Worm (Caenorhabditis elegans): ENCODE measurements around the gene cyn-9.

The cyn-9 gene

ce11 chrIII:3699275-3699674 lies at the start of gene cyn-9:
TSS of gene cyn-9 (minus strand) at chrIII:3699640.
- TF ChIP-seq him-1 (tag; optimal IDR thresholded peaks at IDR 0.05): no peak
- no peak for TF ChIP-seq W03F9.2 (tag; optimal IDR thresholded peaks at IDR 0.05)
- TF ChIP-seq dao-5 (tag; optimal IDR thresholded peaks at IDR 0.05): no peak

- TF ChIP-seq W03F9.2 (tag; optimal IDR thresholded peaks at IDR 0.05): no peak
- no peak for TF ChIP-seq dao-5 (tag; optimal IDR thresholded peaks at IDR 0.05)
- no peak for TF ChIP-seq him-1 (tag; optimal IDR thresholded peaks at IDR 0.05)
Observed at ce11 chrIII:3745138-3745537, 45.7 kb upstream of the cyn-9 start, which contains the start of gene lin-48. TSS of gene lin-48 (plus strand) at chrIII:3745438.

ce11 chrIII:3743367-3743766 lies 43.9 kb upstream of the cyn-9 start:
- TF ChIP-seq dao-5 (tag; optimal IDR thresholded peaks at IDR 0.05) (no peak), W03F9.2 (tag; optimal IDR thresholded peaks at IDR 0.05) (no peak), him-1 (tag; optimal IDR thresholded peaks at IDR 0.05) (no peak)

- TF ChIP-seq dao-5 (tag; optimal IDR thresholded peaks at IDR 0.05) (no peak), him-1 (tag; optimal IDR thresholded peaks at IDR 0.05) (no peak), W03F9.2 (tag; optimal IDR thresholded peaks at IDR 0.05) (no peak)
Observed at ce11 chrIII:3742090-3742489, 42.6 kb upstream of the cyn-9 start.

- TF ChIP-seq dao-5 (tag; optimal IDR thresholded peaks at IDR 0.05): no peak
Observed at ce11 chrIII:3738331-3738730, 38.9 kb upstream of the cyn-9 start.

- TF ChIP-seq him-1 (tag; optimal IDR thresholded peaks at IDR 0.05): no peak
- TF ChIP-seq W03F9.2 (tag; optimal IDR thresholded peaks at IDR 0.05): no peak
- no peak for TF ChIP-seq dao-5 (tag; optimal IDR thresholded peaks at IDR 0.05)
Observed at ce11 chrIII:3737742-3738141, 38.3 kb upstream of the cyn-9 start.

- no peak for TF ChIP-seq him-1 (tag; optimal IDR thresholded peaks at IDR 0.05)
- no peak for TF ChIP-seq dao-5 (tag; optimal IDR thresholded peaks at IDR 0.05)
- no peak for TF ChIP-seq W03F9.2 (tag; optimal IDR thresholded peaks at IDR 0.05)
Observed at ce11 chrIII:3736302-3736701, 36.9 kb upstream of the cyn-9 start, which contains the start of gene F34D10.4. TSS of gene F34D10.4 (plus strand) at chrIII:3736602.

- TF ChIP-seq dao-5 (tag; optimal IDR thresholded peaks at IDR 0.05) (no peak), him-1 (tag; optimal IDR thresholded peaks at IDR 0.05) (no peak), W03F9.2 (tag; optimal IDR thresholded peaks at IDR 0.05) (no peak)
Observed at ce11 chrIII:3735509-3736255, 36.2 kb upstream of the cyn-9 start.

- TF ChIP-seq him-1 (tag; optimal IDR thresholded peaks at IDR 0.05) (no peak), dao-5 (tag; optimal IDR thresholded peaks at IDR 0.05) (no peak), W03F9.2 (tag; optimal IDR thresholded peaks at IDR 0.05) (no peak)
Observed at ce11 chrIII:3734990-3735389, 35.5 kb upstream of the cyn-9 start, which contains the start of gene evl-18. TSS of gene evl-18 (minus strand) at chrIII:3735039.

- TF ChIP-seq dao-5 (tag; optimal IDR thresholded peaks at IDR 0.05): no peak
- no peak for TF ChIP-seq him-1 (tag; optimal IDR thresholded peaks at IDR 0.05)
- TF ChIP-seq W03F9.2 (tag; optimal IDR thresholded peaks at IDR 0.05): no peak
Observed at ce11 chrIII:3734007-3734406, 34.6 kb upstream of the cyn-9 start, which contains the start of gene F34D10.3. TSS of gene F34D10.3 (plus strand) at chrIII:3734255.

- no peak for TF ChIP-seq him-1 (tag; optimal IDR thresholded peaks at IDR 0.05)
- no peak for TF ChIP-seq W03F9.2 (tag; optimal IDR thresholded peaks at IDR 0.05)
Observed at ce11 chrIII:3730475-3730874, 31.0 kb upstream of the cyn-9 start, which contains the start of gene F34D10.8. TSS of gene F34D10.8 (plus strand) at chrIII:3730775.

ce11 chrIII:3729520-3729919 lies 30.1 kb upstream of the cyn-9 start, which contains the start of gene F34D10.9:
TSS of gene F34D10.9 (minus strand) at chrIII:3729620.
- TF ChIP-seq him-1 (tag; optimal IDR thresholded peaks at IDR 0.05) (no peak), W03F9.2 (tag; optimal IDR thresholded peaks at IDR 0.05) (no peak), dao-5 (tag; optimal IDR thresholded peaks at IDR 0.05) (no peak)

- TF ChIP-seq dao-5 (tag; optimal IDR thresholded peaks at IDR 0.05): no peak
- TF ChIP-seq W03F9.2 (tag; optimal IDR thresholded peaks at IDR 0.05): no peak
- no peak for TF ChIP-seq him-1 (tag; optimal IDR thresholded peaks at IDR 0.05)
Observed at ce11 chrIII:3726443-3726842, 27.0 kb upstream of the cyn-9 start, which contains the start of gene gldi-5. TSS of gene gldi-5 (minus strand) at chrIII:3726500.

- no peak for TF ChIP-seq him-1 (tag; optimal IDR thresholded peaks at IDR 0.05)
Observed at ce11 chrIII:3724880-3725279, 25.4 kb upstream of the cyn-9 start, which contains the start of gene C14B1.12. TSS of gene C14B1.12 (minus strand) at chrIII:3724980.

- no peak for TF ChIP-seq him-1 (tag; optimal IDR thresholded peaks at IDR 0.05)
- TF ChIP-seq dao-5 (tag; optimal IDR thresholded peaks at IDR 0.05): no peak
- TF ChIP-seq W03F9.2 (tag; optimal IDR thresholded peaks at IDR 0.05): no peak
Observed at ce11 chrIII:3723726-3724125, 24.3 kb upstream of the cyn-9 start.

Data from whole organism, L4/young adult.